Fruit fly (Drosophila melanogaster): ENCODE results near the gene Hsc20.

The Hsc20 gene

dm6 chr3L:16232924-16233323 lies at the start of gene Hsc20:
TSS of gene Hsc20 (plus strand) at chr3L:16233127.
- TF ChIP-seq Dp (GFP tag; optimal IDR thresholded peaks at IDR 0.05) (peak; percentile 30), Sry-β (GFP tag; optimal IDR thresholded peaks at IDR 0.05) (no peak), BEAF-32 (GFP tag; optimal IDR thresholded peaks at IDR 0.05) (peak; percentile 24), MBD-R2 (GFP tag; IDR thresholded peaks at IDR 0.05) (peak; percentile 65), Doc3 (GFP tag; IDR thresholded peaks at IDR 0.05; ENCODE audit: partially characterized antibody) (no peak), exex (tag; optimal IDR thresholded peaks at IDR 0.05) (peak; percentile 22), E2f2 (GFP tag; IDR thresholded peaks at IDR 0.05) (peak; percentile 29; the same call in 1 of the 2 replicates), crc (GFP tag; optimal IDR thresholded peaks at IDR 0.05) (no peak), CG1602 (GFP tag; optimal IDR thresholded peaks at IDR 0.05) (no peak), CG4617 (GFP tag; optimal IDR thresholded peaks at IDR 0.05; ENCODE audit: borderline replicate concordance) (no peak), CG17385 (GFP tag; optimal IDR thresholded peaks at IDR 0.05) (no peak), CG11560 (tag; IDR thresholded peaks at IDR 0.05) (no peak), so (GFP tag; IDR thresholded peaks at IDR 0.05) (no peak), CG32772 (GFP tag; IDR thresholded peaks at IDR 0.05) (no peak), fd102C (GFP tag; optimal IDR thresholded peaks at IDR 0.05) (no peak), CG4854 (GFP tag; optimal IDR thresholded peaks at IDR 0.05) (no peak), pb (GFP tag; optimal IDR thresholded peaks at IDR 0.05) (no peak), CG7928 (GFP tag; optimal IDR thresholded peaks at IDR 0.05) (no peak), pzg (GFP tag; optimal IDR thresholded peaks at IDR 0.05) (peak; percentile 12), stwl (tag; optimal IDR thresholded peaks at IDR 0.05) (peak; percentile 33), CG4730 (GFP tag; IDR thresholded peaks at IDR 0.05) (no peak), CG1792 (GFP tag; optimal IDR thresholded peaks at IDR 0.05) (no peak), YL-1 (GFP tag; optimal IDR thresholded peaks at IDR 0.05) (no peak), unc-4 (GFP tag; IDR thresholded peaks at IDR 0.05; ENCODE audit: partially characterized antibody) (0 out of 2 replicates have a peak, but pooled peaks have one; percentile 11), Pdp1 (GFP tag; optimal IDR thresholded peaks at IDR 0.05) (peak in 1 of 2 experiments; percentile 88), crp (GFP tag; optimal IDR thresholded peaks at IDR 0.05) (peak; percentile 20 to 85), knrl (GFP tag; IDR thresholded peaks at IDR 0.05; ENCODE audit: partially characterized antibody) (no peak), zfh1 (GFP tag; IDR thresholded peaks at IDR 0.05) (no peak), CG13287 (GFP tag; IDR thresholded peaks at IDR 0.05; ENCODE audit: partially characterized antibody) (peak; percentile 13; the same call in 1 of the 2 replicates), pan (optimal IDR thresholded peaks at IDR 0.05) (no peak), pan (GFP tag; optimal IDR thresholded peaks at IDR 0.05 in 1 of 2, IDR thresholded peaks at IDR 0.05 in 1 of 2) (no peak)

DNA sequence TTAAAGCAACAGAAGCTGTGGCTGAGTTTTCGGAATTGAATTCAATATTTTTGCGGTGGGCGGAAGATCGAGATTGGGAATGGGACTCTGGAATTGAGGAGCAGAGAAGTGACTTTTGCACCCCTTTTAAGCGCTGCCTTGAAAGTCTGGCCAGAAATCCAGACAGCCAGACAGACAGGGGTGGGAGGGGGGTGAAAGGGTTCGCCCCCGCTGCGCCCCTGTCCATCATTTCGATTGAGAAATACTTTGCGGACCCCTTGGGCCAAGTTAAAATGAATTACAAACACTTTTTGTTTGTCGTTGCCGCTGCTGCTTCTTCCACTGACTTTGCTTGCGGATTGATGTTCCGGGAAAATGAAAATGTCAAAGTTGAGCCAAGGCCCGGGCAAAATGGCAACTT lies 49.4 kb upstream of the Hsc20 start:
- no peak for TF ChIP-seq crp (GFP tag; optimal IDR thresholded peaks at IDR 0.05)
- TF ChIP-seq Med (GFP tag): peak; percentile 77
- no peak for TF ChIP-seq H2.0 (GFP tag; IDR thresholded peaks at IDR 0.05)
- no peak for TF ChIP-seq CG31224 (GFP tag; IDR thresholded peaks at IDR 0.05)
- TF ChIP-seq crol (GFP tag; IDR thresholded peaks at IDR 0.05): peak; percentile 58

DNA sequence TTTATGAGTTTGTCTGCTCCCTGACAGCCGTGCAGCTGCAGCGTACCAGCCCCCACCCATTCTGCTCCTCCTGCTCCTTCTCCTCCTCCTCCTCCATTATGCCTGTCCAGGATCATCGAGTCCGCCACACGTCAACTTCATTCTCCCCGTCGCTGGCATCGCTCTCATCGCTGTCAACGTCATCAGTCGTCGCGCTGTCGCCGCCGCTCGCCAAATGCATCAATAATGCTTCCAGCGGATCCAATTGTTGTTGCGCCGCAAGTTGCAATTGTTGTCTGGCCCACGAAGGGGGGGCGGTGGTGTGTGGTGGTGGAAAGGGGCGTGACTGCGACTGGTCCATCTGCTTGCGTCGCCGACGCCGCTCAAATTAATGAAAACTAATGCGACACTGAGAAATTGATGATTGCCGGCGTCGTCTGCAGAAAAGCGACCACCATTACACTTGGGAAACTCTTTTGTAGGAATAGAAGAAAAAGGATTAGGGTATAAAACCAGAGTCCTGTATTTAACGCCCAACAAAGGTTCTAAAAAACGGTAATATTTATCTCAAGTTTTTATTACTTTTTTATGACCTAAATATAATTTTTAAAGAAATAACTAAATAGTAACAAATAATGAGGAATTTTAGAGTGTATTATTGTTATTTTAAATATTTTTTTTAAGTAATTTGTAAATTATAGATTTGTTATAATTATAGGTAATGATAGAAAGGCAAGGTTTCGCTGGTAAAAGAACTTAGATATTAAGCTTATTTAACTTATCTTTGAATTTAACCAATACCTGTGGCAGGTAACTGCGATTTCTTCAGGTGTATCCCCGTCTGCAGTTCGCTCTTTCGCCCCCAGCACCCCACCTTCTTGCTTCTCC lies 43.6 kb upstream of the Hsc20 start:
- TF ChIP-seq CG11560 (tag; IDR thresholded peaks at IDR 0.05) (0 out of 3 replicates have a peak, but pooled peaks have one; percentile 26), CG9876 (GFP tag; optimal IDR thresholded peaks at IDR 0.05) (no peak), tna (GFP tag; IDR thresholded peaks at IDR 0.05; ENCODE audit: partially characterized antibody) (no peak), gcm2 (GFP tag; optimal IDR thresholded peaks at IDR 0.05) (no peak), pan (optimal IDR thresholded peaks at IDR 0.05) (no peak), pan (GFP tag; optimal IDR thresholded peaks at IDR 0.05 in 1 of 2, IDR thresholded peaks at IDR 0.05 in 1 of 2) (no peak), E2f2 (GFP tag; IDR thresholded peaks at IDR 0.05) (no peak)

Measured in whole organism, embryonic.